Worm (Caenorhabditis elegans): ENCODE measurements around the gene twk-48.

ce11 chrIII:9860201-9860780 is at the start of gene twk-48:
- TF ChIP-seq W03F9.2 (tag; optimal IDR thresholded peaks at IDR 0.05) (no peak), him-1 (tag; optimal IDR thresholded peaks at IDR 0.05) (no peak)
